Fruit fly (Drosophila melanogaster): Measurements from ENCODE around the gene CG6865.

CG6865 gene

DNA sequence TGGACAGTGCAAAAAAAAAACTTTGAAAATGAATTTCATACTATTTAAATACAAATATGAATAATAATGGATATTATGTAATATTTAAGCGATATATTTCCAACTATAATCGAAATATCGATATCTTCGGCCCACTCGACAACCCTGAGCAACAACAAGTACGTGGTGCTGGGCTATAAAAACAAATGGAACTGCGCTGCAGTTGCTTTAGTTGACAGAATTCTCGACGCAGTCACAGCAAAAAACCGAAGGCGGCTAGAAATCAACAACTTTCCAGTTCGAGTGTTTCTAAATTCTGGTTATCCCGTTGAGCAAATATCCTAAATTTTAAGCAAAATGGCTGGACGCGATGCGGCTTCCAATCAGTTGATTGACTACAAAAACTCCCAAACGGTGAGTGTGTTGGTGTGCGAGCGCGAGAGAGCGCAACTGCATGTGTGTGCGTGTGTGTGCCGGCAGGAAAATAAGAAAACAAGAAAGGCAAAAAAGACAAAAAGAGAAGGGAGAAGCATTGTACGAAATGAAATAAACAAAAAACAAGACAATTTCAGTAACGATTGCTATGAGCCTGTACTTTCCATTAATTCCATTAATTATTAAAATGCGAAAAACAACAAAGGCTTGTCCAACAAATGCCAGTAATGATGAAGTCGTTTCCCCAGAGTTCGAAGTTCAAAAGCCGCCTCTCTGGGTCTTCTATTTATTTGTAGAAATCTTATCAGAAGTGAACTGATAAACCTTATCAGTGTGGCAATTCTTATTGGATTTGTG lies 40.8 kb upstream of the CG6865 start, which contains the start of gene Cat (continued):
- TF ChIP-seq cato (GFP tag; optimal IDR thresholded peaks at IDR 0.05; ENCODE audit: borderline replicate concordance): no peak
- no peak for TF ChIP-seq Fer2 (tag; optimal IDR thresholded peaks at IDR 0.05)
- TF ChIP-seq ato (GFP tag; IDR thresholded peaks at IDR 0.05; ENCODE audit: partially characterized antibody): peak; percentile 32; the same call in 1 of the 2 replicates
- no peak for TF ChIP-seq fru (optimal IDR thresholded peaks at IDR 0.05)
- no peak for TF ChIP-seq Sox102F (GFP tag; optimal IDR thresholded peaks at IDR 0.05)
- peak; percentile 73 for TF ChIP-seq HmgZ (tag; optimal IDR thresholded peaks at IDR 0.05)
- TF ChIP-seq CG1024 (GFP tag; IDR thresholded peaks at IDR 0.05): no peak; the same call in 1 of the 2 replicates
- TF ChIP-seq salm (tag; optimal IDR thresholded peaks at IDR 0.05): no peak
- no peak for TF ChIP-seq bigmax (GFP tag; optimal IDR thresholded peaks at IDR 0.05)
- no peak for TF ChIP-seq org-1 (GFP tag; optimal IDR thresholded peaks at IDR 0.05)
- no peak for TF ChIP-seq CG11085 (GFP tag; IDR thresholded peaks at IDR 0.05)
- peak; percentile 80 for TF ChIP-seq scrt (GFP tag; optimal IDR thresholded peaks at IDR 0.05)
- TF ChIP-seq NK7.1 (GFP tag; optimal IDR thresholded peaks at IDR 0.05): no peak
- TF ChIP-seq Mad (GFP tag; optimal IDR thresholded peaks at IDR 0.05): no peak
- TF ChIP-seq bcd (GFP tag; optimal IDR thresholded peaks at IDR 0.05): no peak
- TF ChIP-seq pros (GFP tag; optimal IDR thresholded peaks at IDR 0.05): peak; percentile 46
- no peak for TF ChIP-seq CG14667 (GFP tag; IDR thresholded peaks at IDR 0.05)
- TF ChIP-seq CG8765 (GFP tag; IDR thresholded peaks at IDR 0.05): no peak
- TF ChIP-seq Side (GFP tag; optimal IDR thresholded peaks at IDR 0.05): no peak
- no peak for TF ChIP-seq ssp (GFP tag; IDR thresholded peaks at IDR 0.05)
- no peak for TF ChIP-seq CG18764 (GFP tag; optimal IDR thresholded peaks at IDR 0.05)
- no peak for TF ChIP-seq Lhr (GFP tag; optimal IDR thresholded peaks at IDR 0.05)
- no peak for TF ChIP-seq Hey (tag; optimal IDR thresholded peaks at IDR 0.05)
- peak; percentile 38 for TF ChIP-seq Dek (tag; optimal IDR thresholded peaks at IDR 0.05)
- TF ChIP-seq wor (GFP tag; IDR thresholded peaks at IDR 0.05): no peak
- TF ChIP-seq CG10147 (GFP tag; optimal IDR thresholded peaks at IDR 0.05): peak; percentile 29
- TF ChIP-seq pb (GFP tag; optimal IDR thresholded peaks at IDR 0.05): no peak
- no peak for TF ChIP-seq CG30431 (GFP tag; optimal IDR thresholded peaks at IDR 0.05)
- TF ChIP-seq CG11398 (GFP tag; optimal IDR thresholded peaks at IDR 0.05): no peak
- TF ChIP-seq CG11247 (GFP tag; IDR thresholded peaks at IDR 0.05): no peak
- no peak for TF ChIP-seq CG1602 (GFP tag; optimal IDR thresholded peaks at IDR 0.05)
- peak; percentile 29 for TF ChIP-seq unpg (GFP tag; optimal IDR thresholded peaks at IDR 0.05)
- no peak; the same call in 1 of the 2 replicates for TF ChIP-seq Dref (GFP tag; IDR thresholded peaks at IDR 0.05)
- no peak for TF ChIP-seq CG13894 (tag; optimal IDR thresholded peaks at IDR 0.05)
- no peak for TF ChIP-seq sisA (GFP tag; IDR thresholded peaks at IDR 0.05)
- peak; percentile 23 for TF ChIP-seq PHDP (tag; optimal IDR thresholded peaks at IDR 0.05)
- peak; percentile 90 to 97 for TF ChIP-seq insv (GFP tag; optimal IDR thresholded peaks at IDR 0.05)
- peak; percentile 37 for TF ChIP-seq CG18476 (GFP tag; optimal IDR thresholded peaks at IDR 0.05)
- no peak for TF ChIP-seq luna (GFP tag; optimal IDR thresholded peaks at IDR 0.05)
- no peak for TF ChIP-seq CG11696 (GFP tag; IDR thresholded peaks at IDR 0.05)
- TF ChIP-seq Eip74EF (GFP tag; optimal IDR thresholded peaks at IDR 0.05): peak in 1 of 2 experiments; percentile 29
- TF ChIP-seq CG12744 (GFP tag; optimal IDR thresholded peaks at IDR 0.05): peak; percentile 10
- no peak for TF ChIP-seq Ets65A (GFP tag)
- TF ChIP-seq az2 (GFP tag; optimal IDR thresholded peaks at IDR 0.05): peak; percentile 26
- TF ChIP-seq fd102C (GFP tag; optimal IDR thresholded peaks at IDR 0.05): no peak
- no peak for TF ChIP-seq CG10321 (GFP tag; IDR thresholded peaks at IDR 0.05)
- TF ChIP-seq CG10366 (GFP tag; IDR thresholded peaks at IDR 0.05): no peak
- no peak for TF ChIP-seq sens-2 (GFP tag; IDR thresholded peaks at IDR 0.05)
- peak; percentile 8 for TF ChIP-seq Jarid2 (GFP tag; optimal IDR thresholded peaks at IDR 0.05)
- TF ChIP-seq D19B (GFP tag; optimal IDR thresholded peaks at IDR 0.05): no peak
- no peak for TF ChIP-seq br (optimal IDR thresholded peaks at IDR 0.05)
